Worm (Caenorhabditis elegans): ENCODE data around the gene K09A9.8.

DNA sequence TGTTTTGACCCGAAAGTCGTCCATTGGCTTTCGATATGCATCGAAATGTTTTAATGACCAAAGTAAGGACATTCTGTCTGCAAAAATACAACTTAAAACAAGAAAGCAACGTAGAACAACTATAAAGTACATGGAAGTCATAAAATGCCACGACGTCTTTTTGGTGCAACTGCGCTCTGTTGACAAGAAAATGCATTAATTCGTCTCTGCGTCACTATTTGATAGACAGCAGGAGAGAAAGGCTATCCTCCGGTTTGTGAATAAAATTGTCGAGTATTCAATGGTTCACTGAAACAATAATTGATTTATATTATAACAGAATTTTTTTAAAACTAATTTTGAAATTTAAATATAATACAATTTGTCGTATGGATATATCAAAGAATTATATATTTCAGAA, 19.5 kb upstream of the K09A9.8 start, which contains the start of gene ergi-3:
- TF ChIP-seq ceh-9 (tag; optimal IDR thresholded peaks at IDR 0.05) (no peak), rnt-1 (tag; optimal IDR thresholded peaks at IDR 0.05) (no peak)
